Fruit fly (Drosophila melanogaster) ovary, adult (tissue): ENCODE measurements around the gene Dyrk2.

ENCODE experiments used
- CG17801 ChIP-seq: fragments of 200-800 bp; optimal IDR thresholded peaks from 2 replicates; lab custom pipeline; 2019; ENCODE audit warnings: missing biosample characterization, mild to moderate bottlenecking, missing genetic modification characterization, moderate library complexity; ENCODE audit not compliant: partially characterized antibody

Gene Dyrk2

dm6 chr2L:14233896-14234626 is at the start of gene Dyrk2:
TSS of gene Dyrk2 (minus strand) at chr2L:14234126.
- peak; percentile 2 for TF ChIP-seq CG17801 (GFP tag; lab: Kevin White, UChicago)

dm6 chr2L:14280772-14281171 is 46.8 kb upstream of the Dyrk2 start:
- no peak for TF ChIP-seq CG17801 (GFP tag; lab: Kevin White, UChicago)

- no peak for TF ChIP-seq CG17801 (GFP tag; lab: Kevin White, UChicago)
These were observed 40.6 kb upstream of the Dyrk2 start, which contains the start of gene CG32971 for dm6 chr2L:14274521-14274920. TSS of gene CG32971 (plus strand) at chr2L:14274821.

dm6 chr2L:14273540-14273939 is 39.6 kb upstream of the Dyrk2 start:
- TF ChIP-seq CG17801 (GFP tag; lab: Kevin White, UChicago), result no peak

dm6 chr2L:14271424-14271823 is 37.5 kb upstream of the Dyrk2 start:
- no peak for TF ChIP-seq CG17801 (GFP tag; lab: Kevin White, UChicago)

- TF ChIP-seq CG17801 (GFP tag; lab: Kevin White, UChicago), result no peak
These were observed 34.7 kb upstream of the Dyrk2 start for dm6 chr2L:14268622-14269021.

dm6 chr2L:14264990-14265567 is 31.2 kb upstream of the Dyrk2 start:
- TF ChIP-seq CG17801 (GFP tag; lab: Kevin White, UChicago), result no peak

- TF ChIP-seq CG17801 (GFP tag; lab: Kevin White, UChicago), result no peak
These were observed 29.0 kb upstream of the Dyrk2 start, which contains the start of gene wb for dm6 chr2L:14262896-14263295. TSS of gene wb (plus strand) at chr2L:14263027.

- TF ChIP-seq CG17801 (GFP tag; lab: Kevin White, UChicago), result no peak
These were observed 28.0 kb upstream of the Dyrk2 start for dm6 chr2L:14261719-14262487.

- TF ChIP-seq CG17801 (GFP tag; lab: Kevin White, UChicago), result no peak
These were observed 27.0 kb upstream of the Dyrk2 start for dm6 chr2L:14260920-14261319.

- no peak for TF ChIP-seq CG17801 (GFP tag; lab: Kevin White, UChicago)
These were observed 25.9 kb upstream of the Dyrk2 start for dm6 chr2L:14259783-14260182.

- no peak for TF ChIP-seq CG17801 (GFP tag; lab: Kevin White, UChicago)
These were observed 24.7 kb upstream of the Dyrk2 start for dm6 chr2L:14258603-14259002.

- no peak for TF ChIP-seq CG17801 (GFP tag; lab: Kevin White, UChicago)
These were observed 18.4 kb upstream of the Dyrk2 start for dm6 chr2L:14252271-14252870.

dm6 chr2L:14251806-14252205 is 17.9 kb upstream of the Dyrk2 start:
- TF ChIP-seq CG17801 (GFP tag; lab: Kevin White, UChicago), result no peak

dm6 chr2L:14247853-14248252 is 13.9 kb upstream of the Dyrk2 start:
- no peak for TF ChIP-seq CG17801 (GFP tag; lab: Kevin White, UChicago)
